Fruit fly (Drosophila melanogaster) whole organism, prepupa: ENCODE results near the gene Osi4.
A peak's percentile ranks its signal among the peaks of the same experiment; 100 is the strongest.

ENCODE experiments used
- CG10669 ChIP-seq: fragments of 200-800 bp; sonication (Bioruptor generic); optimal IDR thresholded peaks from 3 replicates; lab custom pipeline; 2018; ENCODE audit warnings: missing biosample characterization, mild to moderate bottlenecking, missing genetic modification characterization, moderate library complexity
- CG3919 ChIP-seq: fragments of 200-800 bp; sonication (Bioruptor generic); optimal IDR thresholded peaks from 3 replicates; lab custom pipeline; 2016; ENCODE audit warnings: missing biosample characterization, missing genetic modification characterization
- CG6163 ChIP-seq: fragments of 200-800 bp; sonication (Bioruptor generic); IDR thresholded peaks from 3 replicates; pipeline ENCODE4 v1.3.6; 2022; ENCODE audit warnings: missing biosample characterization, missing genetic modification characterization
- CG6808 ChIP-seq: fragments of 200-800 bp; sonication (Bioruptor generic); optimal IDR thresholded peaks from 3 replicates; lab custom pipeline; 2017; ENCODE audit warnings: missing biosample characterization, missing genetic modification characterization, mild to moderate bottlenecking, moderate library complexity, missing genetic modification reagents
- CG8119 ChIP-seq: fragments of 200-800 bp; sonication (Bioruptor generic); IDR thresholded peaks from 3 replicates; pipeline ENCODE4 v1.3.6; 2022; ENCODE audit warnings: missing biosample characterization, missing genetic modification characterization
- CG8632 ChIP-seq: fragments of 200-800 bp; sonication (Bioruptor generic); optimal IDR thresholded peaks from 3 replicates; lab custom pipeline; 2016; ENCODE audit warnings: missing biosample characterization, missing genetic modification characterization
- Eip78C ChIP-seq: fragments of 200-800 bp; sonication (Bioruptor generic); peaks from one replicate; lab custom pipeline; 2016; ENCODE audit warnings: missing biosample characterization, missing genetic modification characterization
- Ets21C ChIP-seq: fragments of 200-800 bp; sonication (Bioruptor generic); optimal IDR thresholded peaks from 3 replicates; lab custom pipeline; 2016; ENCODE audit warnings: missing biosample characterization, missing genetic modification characterization
- Hr39 ChIP-seq: fragments of 200-800 bp; sonication (Bioruptor generic); optimal IDR thresholded peaks from 2 replicates; lab custom pipeline; 2016; ENCODE audit warnings: missing biosample characterization, missing genetic modification characterization
- fd85E ChIP-seq: fragments of 200-800 bp; sonication (Bioruptor generic); optimal IDR thresholded peaks from 3 replicates; lab custom pipeline; 2016; ENCODE audit warnings: missing biosample characterization, missing genetic modification characterization
- fkh ChIP-seq: fragments of 200-800 bp; sonication (Bioruptor generic); optimal IDR thresholded peaks from 3 replicates; lab custom pipeline; 2017; ENCODE audit warnings: missing biosample characterization, mild to moderate bottlenecking, missing genetic modification characterization, moderate library complexity
- topi ChIP-seq: fragments of 200-800 bp; sonication (Bioruptor generic); optimal IDR thresholded peaks from 3 replicates; lab custom pipeline; 2016; ENCODE audit warnings: missing biosample characterization, missing genetic modification characterization

The Osi4 gene

dm6 chr3R:6182511-6182910, 39.1 kb downstream of the Osi4 start:
- TF ChIP-seq Eip78C (GFP tag; lab: Kevin White, UChicago): peak; percentile 67
- TF ChIP-seq Hr39 (GFP tag; lab: Kevin White, UChicago): no peak
- peak; percentile 7 for TF ChIP-seq CG10669
- peak; percentile 85 for TF ChIP-seq fkh (GFP tag; lab: Kevin White, UChicago)

dm6 chr3R:6173249-6173648, 48.3 kb downstream of the Osi4 start, which contains the start of gene Osi1:
Osi1 (plus strand) TSS chr3R:6173549.
- TF ChIP-seq CG6808 (GFP tag; lab: Kevin White, UChicago): no peak
- TF ChIP-seq CG8632 (GFP tag; lab: Kevin White, UChicago): no peak
- no peak for TF ChIP-seq CG3919 (GFP tag; lab: Kevin White, UChicago)
- TF ChIP-seq Hr39 (GFP tag; lab: Kevin White, UChicago): no peak
- no peak for TF ChIP-seq fd85E (GFP tag; lab: Kevin White, UChicago)
- TF ChIP-seq topi: no peak
- no peak for TF ChIP-seq Ets21C (GFP tag; lab: Kevin White, UChicago)
- TF ChIP-seq, all 60 proteins: peak for 0

dm6 chr3R:6170737-6171136, 50.8 kb downstream of the Osi4 start:
- TF ChIP-seq Hr39 (GFP tag; lab: Kevin White, UChicago): peak; percentile 3
- TF ChIP-seq fkh (GFP tag; lab: Kevin White, UChicago): peak; percentile 37
- no peak for TF ChIP-seq CG8119 (GFP tag; lab: Robert Waterston, UW)
- TF ChIP-seq CG6163 (GFP tag; lab: Robert Waterston, UW): no peak
